Worm (Caenorhabditis elegans) whole organism, mixed stage, embryonic: Measurements from ENCODE around the gene F57A8.6.

Experiments
- blmp-1 ChIP-seq: fragments of 150-350 bp; optimal IDR thresholded peaks from 2 replicates; lab custom pipeline; 2014; ENCODE audit warnings: missing biosample characterization, missing genetic modification characterization
- drap-1 ChIP-seq: fragments of 200-800 bp; sonication (Bioruptor generic); optimal IDR thresholded peaks from 3 replicates; lab custom pipeline; 2018; ENCODE audit warnings: mild to moderate bottlenecking, missing genetic modification characterization, missing compliant biosample characterization
- elt-3 ChIP-seq: fragments of 150-350 bp; optimal IDR thresholded peaks from 2 replicates; lab custom pipeline; 2014; ENCODE audit warnings: missing biosample characterization, missing genetic modification characterization
- flh-1 ChIP-seq: fragments of 200-800 bp; sonication (Bioruptor generic); optimal IDR thresholded peaks from 2 replicates; lab custom pipeline; 2018; ENCODE audit warnings: mild to moderate bottlenecking, missing genetic modification characterization, moderate library complexity, missing compliant biosample characterization
- hlh-1 ChIP-seq: fragments of 150-350 bp; optimal IDR thresholded peaks from 2 replicates; lab custom pipeline; 2014; ENCODE audit warnings: missing biosample characterization, missing genetic modification reagents, missing genetic modification characterization
- lin-13 ChIP-seq: fragments of 150-350 bp; optimal IDR thresholded peaks from 2 replicates; lab custom pipeline; 2014; ENCODE audit warnings: missing biosample characterization, missing genetic modification characterization
- lsy-2 ChIP-seq: fragments of 150-350 bp; optimal IDR thresholded peaks from 2 replicates; lab custom pipeline; 2014; ENCODE audit warnings: missing biosample characterization, missing genetic modification characterization
- mep-1 ChIP-seq: fragments of 150-350 bp; optimal IDR thresholded peaks from 2 replicates; lab custom pipeline; 2017; ENCODE audit warnings: missing biosample characterization, missing genetic modification reagents, missing genetic modification characterization, inconsistent platforms
- nhr-76 ChIP-seq: sonication (generic microtip); optimal IDR thresholded peaks from 2 replicates; lab custom pipeline; 2017; ENCODE audit warnings: missing biosample characterization, missing genetic modification characterization
- pha-4 ChIP-seq: fragments of 150-350 bp; optimal IDR thresholded peaks from 2 replicates; lab custom pipeline; 2018; ENCODE audit warnings: missing biosample characterization, missing genetic modification reagents, missing genetic modification characterization
- snpc-4 ChIP-seq: fragments of 150-350 bp; optimal IDR thresholded peaks from 2 replicates; lab custom pipeline; 2014; ENCODE audit warnings: missing biosample characterization, missing genetic modification characterization
- unc-39 ChIP-seq: fragments of 150-350 bp; optimal IDR thresholded peaks from 2 replicates; lab custom pipeline; 2014; ENCODE audit warnings: missing biosample characterization, missing genetic modification characterization
- unc-62 ChIP-seq: fragments of 150-350 bp; optimal IDR thresholded peaks from 2 replicates; lab custom pipeline; 2014; ENCODE audit warnings: missing biosample characterization, missing genetic modification reagents, missing genetic modification characterization
- ztf-11 ChIP-seq: fragments of 150-350 bp; optimal IDR thresholded peaks from 2 replicates; lab custom pipeline; 2014; ENCODE audit warnings: missing biosample characterization, missing genetic modification characterization

DNA sequence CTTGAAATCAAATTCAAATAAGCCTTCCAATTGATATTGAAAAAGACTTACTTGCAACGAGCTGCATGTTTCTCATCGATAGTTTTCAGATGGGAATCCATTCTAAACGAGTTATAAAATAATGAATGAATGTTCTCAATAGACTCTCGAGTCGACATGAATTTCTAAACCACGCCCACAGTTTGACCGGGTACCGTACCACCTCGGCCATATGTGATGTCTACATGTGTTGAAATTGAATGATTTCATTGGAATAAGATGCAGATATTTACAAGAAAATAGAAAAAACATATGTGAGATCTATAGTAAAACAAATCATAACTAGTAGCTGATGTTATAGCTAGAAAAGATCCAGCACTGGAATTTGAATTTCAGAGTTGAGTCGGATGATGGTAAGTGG, 16.8 kb upstream of the F57A8.6 start, which contains the start of gene R04B5.7:
- TF ChIP-seq nhr-76 (tag; lab: Kevin White, UChicago) = no peak
- no peak for TF ChIP-seq blmp-1
- TF ChIP-seq snpc-4 (tag; lab: Kevin White, UChicago) = no peak
- no peak for TF ChIP-seq ztf-11 (tag; lab: Kevin White, UChicago)
- TF ChIP-seq unc-62 (GFP tag; lab: Kevin White, UChicago) = no peak
- no peak for TF ChIP-seq pha-4 (tag; lab: Kevin White, UChicago)
- no peak for TF ChIP-seq hlh-1 (tag; lab: Kevin White, UChicago)
- TF ChIP-seq unc-39 (tag; lab: Kevin White, UChicago) = no peak
- no peak for TF ChIP-seq lsy-2 (tag; lab: Kevin White, UChicago)
- TF ChIP-seq mep-1 (tag; lab: Kevin White, UChicago) = no peak
- TF ChIP-seq elt-3 = no peak
- TF ChIP-seq drap-1 (GFP tag; lab: Kevin White, UChicago) = no peak
- no peak for TF ChIP-seq lin-13 (tag; lab: Kevin White, UChicago)
- TF ChIP-seq flh-1 (GFP tag; lab: Kevin White, UChicago) = no peak
